Fruit fly (Drosophila melanogaster) whole organism, embryonic: Measurements from ENCODE around the gene CG3534.

Source experiments
- Abd-B ChIP-seq: fragments of 200-800 bp; sonication (Bioruptor generic); optimal IDR thresholded peaks from 2 replicates; lab custom pipeline; 2018; ENCODE audit warnings: missing biosample characterization, mild to moderate bottlenecking, missing genetic modification characterization, moderate library complexity
- Ada2b ChIP-seq: fragments of 200-800 bp; sonication (Bioruptor generic); IDR thresholded peaks from 2 replicates; pipeline ENCODE4 v1.3.6; 2022; ENCODE audit warnings: missing biosample characterization, missing genetic modification characterization
- Bgb ChIP-seq: fragments of 200-800 bp; sonication (Bioruptor generic); IDR thresholded peaks from 2 replicates; pipeline ENCODE4 v1.3.6; 2022; ENCODE audit warnings: missing biosample characterization, missing genetic modification characterization; ENCODE audit not compliant: partially characterized antibody
- CG10321 ChIP-seq: fragments of 200-800 bp; sonication (Bioruptor generic); IDR thresholded peaks from 2 replicates; pipeline ENCODE4 v1.3.6; 2022; ENCODE audit warnings: missing biosample characterization, missing genetic modification characterization
- CG11093 ChIP-seq: fragments of 200-800 bp; sonication (Bioruptor generic); IDR thresholded peaks from 3 replicates; pipeline ENCODE4 v1.3.6; 2022; ENCODE audit warnings: missing biosample characterization, missing genetic modification characterization
- CG11504 ChIP-seq: fragments of 200-800 bp; sonication (Bioruptor generic); optimal IDR thresholded peaks from 3 replicates; lab custom pipeline; 2019; ENCODE audit warnings: missing biosample characterization, mild to moderate bottlenecking, missing genetic modification characterization, moderate library complexity
- CG13894 ChIP-seq: fragments of 200-800 bp; sonication (Bioruptor generic); optimal IDR thresholded peaks from 3 replicates; lab custom pipeline; 2018; ENCODE audit warnings: missing biosample characterization, mild to moderate bottlenecking, missing genetic modification characterization, moderate library complexity
- CG14710 ChIP-seq: fragments of 200-800 bp; sonication (Bioruptor generic); optimal IDR thresholded peaks from 3 replicates; lab custom pipeline; 2019; ENCODE audit warnings: missing biosample characterization, mild to moderate bottlenecking, missing genetic modification characterization, moderate library complexity
- CG15011 ChIP-seq: fragments of 200-800 bp; sonication (Bioruptor generic); optimal IDR thresholded peaks from 3 replicates; lab custom pipeline; 2018; ENCODE audit warnings: missing biosample characterization, mild to moderate bottlenecking, missing genetic modification characterization
- CG16813 ChIP-seq: fragments of 200-800 bp; sonication (Bioruptor generic); IDR thresholded peaks from 3 replicates; pipeline ENCODE4 v1.3.6; 2022; ENCODE audit warnings: missing biosample characterization, missing genetic modification characterization; ENCODE audit not compliant: partially characterized antibody
- CG16863 ChIP-seq: fragments of 200-800 bp; sonication (Bioruptor generic); optimal IDR thresholded peaks from 3 replicates; lab custom pipeline; 2016; ENCODE audit warnings: missing biosample characterization, missing genetic modification characterization
- CG1832 ChIP-seq: fragments of 200-800 bp; sonication (Bioruptor generic); optimal IDR thresholded peaks from 2 replicates; lab custom pipeline; 2017; ENCODE audit warnings: missing biosample characterization, mild to moderate bottlenecking, missing genetic modification characterization, inconsistent platforms
- CG18619 ChIP-seq: fragments of 200-800 bp; sonication (Bioruptor generic); optimal IDR thresholded peaks from 3 replicates; lab custom pipeline; 2017; ENCODE audit warnings: missing biosample characterization, mild to moderate bottlenecking, missing genetic modification characterization
- CG2199 ChIP-seq: fragments of 200-800 bp; sonication (Bioruptor generic); IDR thresholded peaks from 3 replicates; pipeline ENCODE4 v1.3.6; 2022; ENCODE audit warnings: missing biosample characterization, missing genetic modification characterization
- CG32767 ChIP-seq: fragments of 200-800 bp; sonication (Bioruptor generic); IDR thresholded peaks from 2 replicates; pipeline ENCODE4 v1.3.6; 2022; ENCODE audit warnings: missing biosample characterization, missing genetic modification characterization
- CG6813 ChIP-seq: fragments of 200-800 bp; sonication (Bioruptor generic); optimal IDR thresholded peaks from 2 replicates; lab custom pipeline; 2017; ENCODE audit warnings: missing biosample characterization, missing genetic modification characterization, mild to moderate bottlenecking, moderate library complexity, missing genetic modification reagents
- CG9437 ChIP-seq: fragments of 200-800 bp; sonication (Bioruptor generic); optimal IDR thresholded peaks from 2 replicates; lab custom pipeline; 2018; ENCODE audit warnings: missing biosample characterization, mild to moderate bottlenecking, missing genetic modification characterization
- CoRest ChIP-seq: fragments of 200-800 bp; sonication (Bioruptor generic); optimal IDR thresholded peaks from 3 replicates; lab custom pipeline; 2018; ENCODE audit warnings: missing biosample characterization, mild to moderate bottlenecking, missing genetic modification characterization, moderate library complexity
- D ChIP-seq, 2 experiments: fragments of 200-800 bp in 1 of 2; fragments of >200 bp in 1 of 2; sonication (Bioruptor generic) in 1 of 2; optimal IDR thresholded peaks; 2 replicates in 1 of 2; 3 replicates in 1 of 2; lab custom pipeline; 2017; ENCODE audit warnings: mild to moderate bottlenecking in 1 of 2, missing biosample characterization in 1 of 2, missing genetic modification characterization in 1 of 2, missing genetic modification reagents in 1 of 2
- Gsc ChIP-seq: fragments of 200-800 bp; sonication (Bioruptor generic); IDR thresholded peaks from 2 replicates; pipeline ENCODE4 v1.3.6; 2022; ENCODE audit warnings: missing biosample characterization, missing genetic modification characterization
- HHEX ChIP-seq: fragments of 200-800 bp; sonication (Bioruptor generic); optimal IDR thresholded peaks from 3 replicates; lab custom pipeline; 2017; ENCODE audit warnings: missing biosample characterization, mild to moderate bottlenecking, missing genetic modification characterization, missing genetic modification reagents
- Hand ChIP-seq: fragments of 200-800 bp; sonication (Bioruptor generic); optimal IDR thresholded peaks from 2 replicates; lab custom pipeline; 2017; ENCODE audit warnings: mild to moderate bottlenecking, missing biosample characterization, missing genetic modification reagents, missing genetic modification characterization
- MBD-R2 ChIP-seq: fragments of 200-800 bp; sonication (Bioruptor generic); IDR thresholded peaks from 2 replicates; pipeline ENCODE4 v1.3.6; 2022; ENCODE audit warnings: missing biosample characterization, missing genetic modification characterization
- MESR4 ChIP-seq: fragments of 200-800 bp; sonication (Bioruptor generic); optimal IDR thresholded peaks from 2 replicates; lab custom pipeline; 2018; ENCODE audit warnings: missing biosample characterization, mild to moderate bottlenecking, missing genetic modification characterization, moderate library complexity
- NFAT ChIP-seq: fragments of 200-800 bp; sonication (Bioruptor generic); IDR thresholded peaks from 2 replicates; pipeline ENCODE4 v1.3.6; 2022; ENCODE audit warnings: missing biosample characterization, missing genetic modification characterization
- Nf-YB ChIP-seq: fragments of 200-800 bp; sonication (Bioruptor generic); optimal IDR thresholded peaks from 3 replicates; lab custom pipeline; 2019; ENCODE audit warnings: missing biosample characterization, mild to moderate bottlenecking, missing genetic modification characterization, moderate library complexity
- Nf-YC ChIP-seq: fragments of 200-800 bp; optimal IDR thresholded peaks from 3 replicates; lab custom pipeline; 2019; ENCODE audit warnings: missing biosample characterization, mild to moderate bottlenecking, missing genetic modification characterization, moderate library complexity
- Stat92E ChIP-seq, 3 experiments: fragments of >200 bp in 2 of 3; fragments of 200-800 bp in 1 of 3; sonication (Bioruptor generic) in 1 of 3; optimal IDR thresholded peaks; 2 replicates each; lab custom pipeline; 2017 to 2019; ENCODE audit warnings: missing biosample characterization in 3 of 3, missing genetic modification characterization in 3 of 3, mild to moderate bottlenecking in 1 of 3, moderate library complexity in 1 of 3
- Xrp1 ChIP-seq: fragments of 200-800 bp; sonication (Bioruptor generic); IDR thresholded peaks from 2 replicates; pipeline ENCODE4 v1.3.6; 2022; ENCODE audit warnings: missing biosample characterization, missing genetic modification characterization
- ara ChIP-seq: fragments of 200-800 bp; sonication (Bioruptor generic); IDR thresholded peaks from 2 replicates; pipeline ENCODE4 v1.3.6; 2022; ENCODE audit warnings: missing biosample characterization, missing genetic modification characterization
- bowl ChIP-seq: fragments of 200-800 bp; sonication (Bioruptor generic); IDR thresholded peaks from 2 replicates; pipeline ENCODE4 v1.3.6; 2022; ENCODE audit warnings: missing biosample characterization, missing genetic modification characterization
- cad ChIP-seq: fragments of >200 bp; optimal IDR thresholded peaks from 2 replicates; lab custom pipeline; 2017; ENCODE audit warnings: missing biosample characterization, missing genetic modification characterization
- cg ChIP-seq: fragments of 200-800 bp; sonication (Bioruptor generic); optimal IDR thresholded peaks from 3 replicates; lab custom pipeline; 2019; ENCODE audit warnings: missing biosample characterization, mild to moderate bottlenecking, missing genetic modification characterization, moderate library complexity
- chinmo ChIP-seq: fragments of 200-800 bp; sonication (Bioruptor generic); IDR thresholded peaks from 4 replicates; pipeline ENCODE4 v1.3.6; 2022; ENCODE audit warnings: missing biosample characterization, missing genetic modification characterization; ENCODE audit not compliant: partially characterized antibody
- dan ChIP-seq: fragments of 200-800 bp; sonication (Bioruptor generic); IDR thresholded peaks from 2 replicates; pipeline ENCODE4 v1.3.6; 2022; ENCODE audit warnings: missing biosample characterization, missing genetic modification characterization
- ewg ChIP-seq: fragments of 200-800 bp; sonication (Bioruptor generic); optimal IDR thresholded peaks from 3 replicates; lab custom pipeline; 2017; ENCODE audit warnings: mild to moderate bottlenecking, missing biosample characterization, missing genetic modification reagents, missing genetic modification characterization
- eyg ChIP-seq: fragments of 200-800 bp; sonication (Bioruptor generic); optimal IDR thresholded peaks from 3 replicates; lab custom pipeline; 2016; ENCODE audit warnings: missing biosample characterization, missing genetic modification characterization
- fd102C ChIP-seq: fragments of 200-800 bp; sonication (Bioruptor generic); optimal IDR thresholded peaks from 2 replicates; lab custom pipeline; 2018; ENCODE audit warnings: missing biosample characterization, mild to moderate bottlenecking, missing genetic modification characterization, moderate library complexity
- gce ChIP-seq: fragments of 200-800 bp; sonication (Bioruptor generic); IDR thresholded peaks from 3 replicates; pipeline ENCODE4 v1.3.6; 2022; ENCODE audit warnings: missing biosample characterization, missing genetic modification characterization
- insv ChIP-seq, 2 experiments: fragments of 200-800 bp; sonication (Bioruptor generic); optimal IDR thresholded peaks; 3 replicates each; lab custom pipeline; 2016 to 2018; ENCODE audit warnings: missing biosample characterization in 2 of 2, missing genetic modification characterization in 2 of 2
- nau ChIP-seq: fragments of 200-800 bp; sonication (Bioruptor generic); optimal IDR thresholded peaks from 3 replicates; lab custom pipeline; 2017; ENCODE audit warnings: missing biosample characterization, mild to moderate bottlenecking, missing genetic modification characterization, missing genetic modification reagents
- phol ChIP-seq: fragments of 200-800 bp; sonication (Bioruptor generic); optimal IDR thresholded peaks from 3 replicates; lab custom pipeline; 2018; ENCODE audit warnings: missing biosample characterization, mild to moderate bottlenecking, missing genetic modification characterization, moderate library complexity
- pita ChIP-seq: fragments of 200-800 bp; sonication (Bioruptor generic); optimal IDR thresholded peaks from 2 replicates; lab custom pipeline; 2017; ENCODE audit warnings: missing biosample characterization, mild to moderate bottlenecking, missing genetic modification characterization
- sc ChIP-seq, 3 experiments: fragments of >200 bp in 2 of 3; fragments of 200-800 bp in 1 of 3; sonication (Bioruptor generic) in 1 of 3; optimal IDR thresholded peaks; 2 replicates in 2 of 3; 3 replicates in 1 of 3; lab custom pipeline; 2017; ENCODE audit warnings: mild to moderate bottlenecking in 1 of 3, missing biosample characterization in 1 of 3, missing genetic modification characterization in 1 of 3, missing genetic modification reagents in 1 of 3
- seq ChIP-seq: fragments of 200-800 bp; sonication (Bioruptor generic); IDR thresholded peaks from 2 replicates; pipeline ENCODE4 v1.3.6; 2022; ENCODE audit warnings: missing biosample characterization, missing genetic modification characterization
- zfh2 ChIP-seq: fragments of 200-800 bp; sonication (Bioruptor generic); optimal IDR thresholded peaks from 2 replicates; lab custom pipeline; 2016; ENCODE audit warnings: missing biosample characterization, missing genetic modification characterization

The CG3534 gene

dm6 chr3R:16957759-16958536, 38.3 kb upstream of the CG3534 start (continued):
- peak; percentile 75 for TF ChIP-seq HHEX (GFP tag; lab: Kevin White, UChicago)
- peak; percentile 92 for TF ChIP-seq CG14710
- TF ChIP-seq nau (GFP tag; lab: Kevin White, UChicago): no peak
- peak; percentile 6; the same call in 1 of the 3 replicates for TF ChIP-seq gce
- peak; percentile 85 for TF ChIP-seq pita (GFP tag; lab: Kevin White, UChicago)
- TF ChIP-seq Ada2b (GFP tag; lab: Robert Waterston, UW): peak; percentile 51
- TF ChIP-seq CG11504 (tag; lab: Kevin White, UChicago): peak; percentile 91
- no peak for TF ChIP-seq zfh2
- peak; percentile 33 for TF ChIP-seq CG16863
- TF ChIP-seq CoRest: peak; percentile 93

dm6 chr3R:16960219-16960618, 36.0 kb upstream of the CG3534 start:
- TF ChIP-seq Nf-YC (tag; lab: Kevin White, UChicago) (peak; percentile 92), CG13894 (no peak), NFAT (no peak), CG16813 (GFP tag; lab: Robert Waterston, UW) (peak; percentile 22; the same call in 1 of the 3 replicates), cad (GFP tag; lab: Kevin White, UChicago) (peak; percentile 66), Bgb (GFP tag; lab: Robert Waterston, UW) (no peak), MBD-R2 (GFP tag; lab: Robert Waterston, UW) (0 out of 2 replicates have a peak, but pooled peaks have one; percentile 9), Gsc (GFP tag; lab: Robert Waterston, UW) (no peak), Hand (GFP tag; lab: Kevin White, UChicago) (no peak), Stat92E (GFP tag; optimal IDR thresholded peaks at IDR 0.05; lab: Kevin White, UChicago) (no peak), chinmo (GFP tag; lab: Robert Waterston, UW) (0 out of 4 replicates have a peak, but pooled peaks have one; percentile 44), eyg (no peak), MESR4 (GFP tag; lab: Kevin White, UChicago) (no peak), dan (no peak), ewg (GFP tag; lab: Kevin White, UChicago) (peak; percentile 90), bowl (no peak), sc (optimal IDR thresholded peaks at IDR 0.05; lab: Kevin White, UChicago) (no peak), sc (GFP tag; optimal IDR thresholded peaks at IDR 0.05; lab: Kevin White, UChicago) (no peak), insv (GFP tag; optimal IDR thresholded peaks at IDR 0.05; lab: Kevin White, UChicago) (peak in 1 of 2 experiments; percentile 45), ara (GFP tag; lab: Robert Waterston, UW) (0 out of 2 replicates have a peak, but pooled peaks have one; percentile 12), seq (GFP tag; lab: Robert Waterston, UW) (peak; percentile 82), CG15011 (GFP tag; lab: Kevin White, UChicago) (no peak), CG11093 (0 out of 3 replicates have a peak, but pooled peaks have one; percentile 12), CG9437 (GFP tag; lab: Kevin White, UChicago) (no peak), fd102C (GFP tag; lab: Kevin White, UChicago) (no peak), Nf-YB (GFP tag; lab: Kevin White, UChicago) (peak; percentile 90), CG18619 (GFP tag; lab: Kevin White, UChicago) (no peak), cg (GFP tag; lab: Kevin White, UChicago) (peak; percentile 99), Xrp1 (GFP tag; lab: Robert Waterston, UW) (no peak), CG32767 (GFP tag; lab: Robert Waterston, UW) (peak; percentile 96), Abd-B (GFP tag; lab: Kevin White, UChicago) (peak; percentile 90), CG1832 (GFP tag; lab: Kevin White, UChicago) (peak; percentile 90), CG6813 (GFP tag; lab: Kevin White, UChicago) (no peak), CG10321 (GFP tag; lab: Robert Waterston, UW) (peak; percentile 66), D (optimal IDR thresholded peaks at IDR 0.05; lab: Kevin White, UChicago) (peak; percentile 76), D (GFP tag; optimal IDR thresholded peaks at IDR 0.05; lab: Kevin White, UChicago) (no peak), CG2199 (peak; percentile 36; the same call in 1 of the 3 replicates), phol (tag; lab: Kevin White, UChicago) (peak; percentile 31)
